Worm (Caenorhabditis elegans): ENCODE measurements around the gene H25K10.1.

The H25K10.1 gene

DNA sequence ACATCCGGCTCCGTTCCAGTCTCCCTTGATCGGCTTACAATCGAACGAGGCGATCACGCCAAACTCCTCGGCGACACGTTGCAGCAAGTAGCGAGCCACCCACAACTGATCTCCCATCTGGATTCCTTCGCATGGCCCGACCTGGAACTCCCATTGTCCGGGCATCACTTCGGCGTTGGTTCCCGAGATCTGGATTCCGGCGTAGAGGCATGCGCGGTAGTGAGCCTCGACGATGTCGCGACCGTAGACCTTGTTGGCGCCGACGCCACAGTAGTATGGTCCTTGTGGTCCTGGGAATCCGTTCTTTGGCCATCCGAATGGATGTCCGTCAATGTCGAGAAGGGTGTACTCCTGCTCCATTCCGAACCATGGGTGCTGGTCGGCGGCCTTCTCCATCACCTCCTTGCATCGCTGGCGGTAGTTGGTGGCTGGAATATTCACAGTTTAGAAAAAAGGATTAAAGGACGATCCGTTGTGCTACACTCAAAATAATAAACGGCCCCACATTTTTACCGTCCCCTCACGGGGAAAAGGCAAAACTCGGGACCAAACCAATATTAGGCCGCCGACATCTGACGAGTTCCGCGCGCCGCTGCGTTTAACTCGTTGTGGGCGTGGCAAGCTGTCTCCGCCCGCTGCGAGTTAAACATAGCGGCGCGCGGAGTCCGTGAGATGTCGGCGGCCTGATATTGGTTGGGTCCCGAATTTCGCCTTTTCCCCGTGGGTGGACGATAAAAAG, 33.3 kb upstream of the H25K10.1 start:
- TF ChIP-seq nhr-20 (tag; optimal IDR thresholded peaks at IDR 0.05), result no peak
- TF ChIP-seq snpc-4 (tag; optimal IDR thresholded peaks at IDR 0.05), result no peak
- TF ChIP-seq ces-1 (GFP tag; optimal IDR thresholded peaks at IDR 0.05), result no peak
- TF ChIP-seq efl-3 (GFP tag; optimal IDR thresholded peaks at IDR 0.05), result no peak
- no peak for TF ChIP-seq nhr-77 (tag; optimal IDR thresholded peaks at IDR 0.05)
- TF ChIP-seq tbx-2 (tag; optimal IDR thresholded peaks at IDR 0.05), result no peak
- TF ChIP-seq unc-98 (GFP tag; IDR thresholded peaks at IDR 0.05), result no peak
- no peak for TF ChIP-seq fkh-4 (tag; optimal IDR thresholded peaks at IDR 0.05; ENCODE audit: borderline replicate concordance)
- TF ChIP-seq lin-35 (GFP tag; optimal IDR thresholded peaks at IDR 0.05), result peak in 1 of 2 experiments; percentile 4
- TF ChIP-seq efl-1 (optimal IDR thresholded peaks at IDR 0.05), result no peak
- TF ChIP-seq efl-1 (GFP tag; optimal IDR thresholded peaks at IDR 0.05 in 1 of 2), result peak in 1 of 2 experiments; percentile 10
- TF ChIP-seq unc-86 (tag; optimal IDR thresholded peaks at IDR 0.05), result no peak
- no peak for TF ChIP-seq vab-15 (tag; optimal IDR thresholded peaks at IDR 0.05)
- TF ChIP-seq nhr-19 (GFP tag; conservative IDR thresholded peaks at IDR 0.05), result no peak
- TF ChIP-seq egl-27 (tag; optimal IDR thresholded peaks at IDR 0.05), result no peak

DNA sequence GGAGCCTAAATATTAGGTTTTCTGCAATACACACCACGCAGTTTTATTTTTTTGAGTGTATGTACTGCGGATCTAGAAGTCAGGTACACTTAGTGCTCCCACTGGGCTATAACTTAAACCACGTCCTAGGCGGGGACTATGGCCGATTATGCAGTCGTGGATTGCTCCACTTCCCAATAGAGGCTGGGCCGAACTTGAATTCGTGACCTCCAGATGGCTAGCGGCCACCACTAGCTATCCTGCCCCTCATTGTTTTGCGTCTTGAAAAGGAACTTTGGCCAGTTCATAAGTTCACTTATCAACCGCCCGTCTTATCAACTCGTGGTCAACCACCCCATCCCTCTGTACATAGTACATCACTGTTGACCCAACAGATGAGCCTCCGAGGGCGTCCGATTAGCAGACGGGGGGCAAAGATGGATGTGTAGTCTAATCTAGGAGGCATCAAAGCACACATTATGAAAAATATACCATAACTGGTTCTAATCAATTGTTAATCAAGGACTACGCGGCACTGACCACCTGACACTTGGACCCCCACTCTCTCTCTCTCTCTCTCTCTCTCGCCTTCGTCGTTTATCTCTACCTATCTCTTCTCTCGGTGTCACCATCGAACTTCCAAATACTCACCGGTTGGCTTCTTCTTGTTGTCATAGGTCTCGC, 32.6 kb upstream of the H25K10.1 start:
- TF ChIP-seq efl-3 (GFP tag; optimal IDR thresholded peaks at IDR 0.05) (no peak), ztf-4 (tag; optimal IDR thresholded peaks at IDR 0.05) (peak; percentile 31), swsn-7 (tag; optimal IDR thresholded peaks at IDR 0.05) (peak; percentile 13), nhr-237 (tag; optimal IDR thresholded peaks at IDR 0.05) (peak; percentile 35), sup-37 (GFP tag; optimal IDR thresholded peaks at IDR 0.05) (no peak), elt-3 (tag; optimal IDR thresholded peaks at IDR 0.05) (peak in 5 of 6 experiments; percentile 59 to 89 (median 66)), dsc-1 (tag; optimal IDR thresholded peaks at IDR 0.05) (no peak), snu-23 (GFP tag; optimal IDR thresholded peaks at IDR 0.05) (peak; percentile 76), lir-3 (tag; optimal IDR thresholded peaks at IDR 0.05; ENCODE audit: poor library complexity) (no peak), hlh-17 (GFP tag; optimal IDR thresholded peaks at IDR 0.05; ENCODE audit: borderline replicate concordance) (no peak), mep-1 (tag; optimal IDR thresholded peaks at IDR 0.05) (peak; percentile 5), alr-1 (tag; optimal IDR thresholded peaks at IDR 0.05; ENCODE audit: borderline replicate concordance) (no peak), lin-13 (GFP tag; optimal IDR thresholded peaks at IDR 0.05) (no peak), unc-98 (GFP tag; IDR thresholded peaks at IDR 0.05) (no peak), efl-1 (optimal IDR thresholded peaks at IDR 0.05) (peak in 1 of 2 experiments; percentile 6), efl-1 (GFP tag; optimal IDR thresholded peaks at IDR 0.05 in 1 of 2) (peak in 1 of 2 experiments; percentile 87), unc-130 (tag; optimal IDR thresholded peaks at IDR 0.05) (peak; percentile 79), C16A3.4 (tag; optimal IDR thresholded peaks at IDR 0.05) (peak; percentile 4), ama-1 (optimal IDR thresholded peaks at IDR 0.05) (peak; percentile 83), xbp-1 (tag; optimal IDR thresholded peaks at IDR 0.05) (peak; percentile 16), nhr-85 (tag) (peak; percentile 85), zag-1 (tag; optimal IDR thresholded peaks at IDR 0.05) (no peak), ceh-90 (tag; optimal IDR thresholded peaks at IDR 0.05) (no peak), lin-39 (tag; optimal IDR thresholded peaks at IDR 0.05) (no peak), skn-1 (tag; optimal IDR thresholded peaks at IDR 0.05) (no peak), lin-14 (GFP tag; optimal IDR thresholded peaks at IDR 0.05) (peak; percentile 48), unc-86 (tag; optimal IDR thresholded peaks at IDR 0.05) (no peak), nhr-28 (tag; optimal IDR thresholded peaks at IDR 0.05) (no peak), lin-15B (tag; optimal IDR thresholded peaks at IDR 0.05) (no peak), pax-3 (tag; optimal IDR thresholded peaks at IDR 0.05) (no peak), blmp-1 (tag; optimal IDR thresholded peaks at IDR 0.05) (peak; percentile 62), hlh-4 (tag; optimal IDR thresholded peaks at IDR 0.05) (no peak), ztf-11 (tag; optimal IDR thresholded peaks at IDR 0.05) (no peak), F16B12.6 (tag; optimal IDR thresholded peaks at IDR 0.05) (no peak), zip-4 (GFP tag; optimal IDR thresholded peaks at IDR 0.05) (peak; percentile 6), sox-4 (tag; optimal IDR thresholded peaks at IDR 0.05) (no peak), unc-30 (tag; optimal IDR thresholded peaks at IDR 0.05) (no peak), nhr-19 (GFP tag; conservative IDR thresholded peaks at IDR 0.05) (peak; percentile 80), nhr-77 (tag; optimal IDR thresholded peaks at IDR 0.05) (peak; percentile 20), tbx-2 (tag; optimal IDR thresholded peaks at IDR 0.05) (peak; percentile 61), mab-9 (GFP tag; IDR thresholded peaks at IDR 0.05) (0 out of 2 replicates have a peak, but pooled peaks have one; percentile 6), egl-27 (tag; optimal IDR thresholded peaks at IDR 0.05) (no peak)

Data from whole organism, L1 larva.